Fruit fly (Drosophila melanogaster): ENCODE measurements around the gene ana1.
A peak's percentile ranks its signal among the peaks of the same experiment; 100 is the strongest.

DNA sequence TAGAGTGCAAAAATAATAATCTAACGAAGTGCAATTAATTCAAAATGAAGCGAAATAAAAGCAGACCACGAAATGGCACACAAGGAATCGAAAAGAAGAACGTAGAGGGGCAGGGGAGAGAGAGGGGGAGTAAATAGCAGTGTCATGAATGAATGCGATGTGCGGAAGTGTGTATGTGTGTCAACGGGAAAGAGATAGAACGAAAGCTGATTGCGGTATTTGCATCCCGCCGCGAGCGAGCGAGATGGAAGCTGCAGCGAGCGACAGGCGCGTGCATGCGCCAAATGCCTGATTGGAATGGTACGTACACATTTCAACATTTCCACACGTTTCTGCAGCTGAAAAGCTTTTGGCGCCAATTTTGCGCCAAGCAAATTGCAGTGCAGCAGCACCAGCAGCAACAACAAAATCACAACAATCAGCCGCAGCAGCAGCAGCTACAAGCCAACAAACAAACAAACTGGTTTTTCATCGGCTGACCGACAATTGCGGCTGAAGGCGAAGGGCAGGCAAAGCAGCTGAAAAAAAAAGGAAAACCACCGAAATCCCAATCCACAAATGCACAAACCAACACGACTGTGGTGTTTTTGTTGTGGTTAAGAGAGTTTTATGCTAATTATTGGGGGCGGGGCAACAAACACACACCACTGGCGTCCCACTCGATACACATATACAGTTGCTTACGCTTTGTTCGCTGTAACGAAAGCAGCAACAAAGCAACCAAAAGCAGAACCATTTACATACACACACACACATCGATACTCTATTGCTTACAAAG lies 51.7 kb downstream of the ana1 start:
- no peak for TF ChIP-seq usp (GFP tag; optimal IDR thresholded peaks at IDR 0.05)
- TF ChIP-seq Myc (optimal IDR thresholded peaks at IDR 0.05): no peak
- no peak for TF ChIP-seq sv (GFP tag; optimal IDR thresholded peaks at IDR 0.05)
- TF ChIP-seq CG32264 (GFP tag; optimal IDR thresholded peaks at IDR 0.05): no peak
- peak; percentile 90 for TF ChIP-seq psq (GFP tag; optimal IDR thresholded peaks at IDR 0.05)
- no peak for TF ChIP-seq lola (GFP tag; optimal IDR thresholded peaks at IDR 0.05)
- no peak for TF ChIP-seq dsf (GFP tag; optimal IDR thresholded peaks at IDR 0.05; ENCODE audit: borderline replicate concordance)
- TF ChIP-seq woc (GFP tag; optimal IDR thresholded peaks at IDR 0.05): no peak
- TF ChIP-seq brk (GFP tag; optimal IDR thresholded peaks at IDR 0.05): no peak
- TF ChIP-seq h (GFP tag; optimal IDR thresholded peaks at IDR 0.05): peak; percentile 87
